Fruit fly (Drosophila melanogaster) whole organism, embryonic: ENCODE measurements around the gene Srp9.
A peak's percentile ranks its signal among the peaks of the same experiment; 100 is the strongest.

Source experiments
- Adf1 ChIP-seq: fragments of 200-800 bp; sonication (Bioruptor generic); IDR thresholded peaks from 2 replicates; pipeline ENCODE4 v1.3.6; 2022; ENCODE audit warnings: missing biosample characterization, missing genetic modification characterization
- Asciz ChIP-seq: fragments of 200-800 bp; sonication (Bioruptor generic); optimal IDR thresholded peaks from 2 replicates; lab custom pipeline; 2017; ENCODE audit warnings: missing biosample characterization, mild to moderate bottlenecking, missing genetic modification characterization, missing genetic modification reagents
- CG10321 ChIP-seq: fragments of 200-800 bp; sonication (Bioruptor generic); IDR thresholded peaks from 2 replicates; pipeline ENCODE4 v1.3.6; 2022; ENCODE audit warnings: missing biosample characterization, missing genetic modification characterization
- CG10543 ChIP-seq: fragments of 200-800 bp; sonication (Bioruptor generic); optimal IDR thresholded peaks from 3 replicates; lab custom pipeline; 2017; ENCODE audit warnings: missing biosample characterization, mild to moderate bottlenecking, missing genetic modification characterization, moderate library complexity
- CG10959 ChIP-seq: fragments of 200-800 bp; sonication (Bioruptor generic); IDR thresholded peaks from 2 replicates; pipeline ENCODE4 v1.3.6; 2022; ENCODE audit warnings: missing biosample characterization, missing genetic modification characterization
- CG11398 ChIP-seq: fragments of 200-800 bp; sonication (Bioruptor generic); optimal IDR thresholded peaks from 2 replicates; lab custom pipeline; 2016; ENCODE audit warnings: missing biosample characterization, missing genetic modification characterization
- CG11723 ChIP-seq: fragments of 200-800 bp; sonication (Bioruptor generic); optimal IDR thresholded peaks from 2 replicates; lab custom pipeline; 2017; ENCODE audit warnings: missing biosample characterization, mild to moderate bottlenecking, missing genetic modification characterization
- CG12071 ChIP-seq: fragments of 200-800 bp; sonication (Bioruptor generic); optimal IDR thresholded peaks from 3 replicates; lab custom pipeline; 2018; ENCODE audit warnings: missing biosample characterization, mild to moderate bottlenecking, missing genetic modification characterization
- CG14050 ChIP-seq: fragments of 200-800 bp; sonication (Bioruptor generic); IDR thresholded peaks from 3 replicates; pipeline ENCODE4 v1.3.6; 2022; ENCODE audit warnings: missing biosample characterization, missing genetic modification characterization
- CG34224 ChIP-seq: fragments of 200-800 bp; sonication (Bioruptor generic); IDR thresholded peaks from 3 replicates; pipeline ENCODE4 v1.3.6; 2022; ENCODE audit warnings: missing biosample characterization, missing genetic modification characterization; ENCODE audit not compliant: partially characterized antibody
- CG34376 ChIP-seq: fragments of 200-800 bp; sonication (Bioruptor generic); optimal IDR thresholded peaks from 2 replicates; lab custom pipeline; 2018; ENCODE audit warnings: missing biosample characterization, mild to moderate bottlenecking, missing genetic modification characterization
- CG34422 ChIP-seq: fragments of 200-800 bp; sonication (Bioruptor generic); IDR thresholded peaks from 3 replicates; pipeline ENCODE4 v1.3.6; 2022; ENCODE audit warnings: missing biosample characterization, missing genetic modification characterization
- CG42726 ChIP-seq: fragments of 200-800 bp; sonication (Bioruptor generic); IDR thresholded peaks from 2 replicates; pipeline ENCODE4 v1.3.6; 2022; ENCODE audit warnings: missing biosample characterization, missing genetic modification characterization; ENCODE audit not compliant: partially characterized antibody
- CG6791 ChIP-seq: fragments of 200-800 bp; sonication (Bioruptor generic); IDR thresholded peaks from 3 replicates; pipeline ENCODE4 v1.3.6; 2022; ENCODE audit warnings: missing biosample characterization, missing genetic modification characterization; ENCODE audit not compliant: partially characterized antibody
- CG8388 ChIP-seq: fragments of 200-800 bp; sonication (Bioruptor generic); optimal IDR thresholded peaks from 2 replicates; lab custom pipeline; 2019; ENCODE audit warnings: missing biosample characterization, mild to moderate bottlenecking, missing genetic modification characterization, moderate library complexity
- GATAe ChIP-seq: fragments of 200-800 bp; sonication (Bioruptor generic); conservative IDR thresholded peaks from 2 replicates; pipeline ENCODE4 v1.3.6; 2022; ENCODE audit warnings: missing biosample characterization, missing genetic modification characterization
- Hey ChIP-seq: fragments of 200-800 bp; sonication (Bioruptor generic); optimal IDR thresholded peaks from 3 replicates; lab custom pipeline; 2018; ENCODE audit warnings: missing biosample characterization, mild to moderate bottlenecking, missing genetic modification characterization
- Jarid2 ChIP-seq: fragments of 200-800 bp; sonication (Bioruptor generic); optimal IDR thresholded peaks from 3 replicates; lab custom pipeline; 2017; ENCODE audit warnings: mild to moderate bottlenecking, missing biosample characterization, missing genetic modification reagents, missing genetic modification characterization
- Nf-YC ChIP-seq: fragments of 200-800 bp; optimal IDR thresholded peaks from 3 replicates; lab custom pipeline; 2019; ENCODE audit warnings: missing biosample characterization, mild to moderate bottlenecking, missing genetic modification characterization, moderate library complexity
- Opbp ChIP-seq: fragments of 200-800 bp; sonication (Bioruptor generic); IDR thresholded peaks from 3 replicates; pipeline ENCODE4 v1.3.6; 2022; ENCODE audit warnings: missing biosample characterization, missing genetic modification characterization; ENCODE audit not compliant: partially characterized antibody
- Optix ChIP-seq: fragments of 200-800 bp; sonication (Bioruptor generic); IDR thresholded peaks from 3 replicates; pipeline ENCODE4 v1.3.6; 2022; ENCODE audit warnings: missing biosample characterization, missing genetic modification characterization
- Pdp1 ChIP-seq, 2 experiments: fragments of 200-800 bp; sonication (Bioruptor generic); optimal IDR thresholded peaks; 3 replicates each; lab custom pipeline; 2016; ENCODE audit warnings: missing biosample characterization in 2 of 2, missing genetic modification characterization in 2 of 2, mild to moderate bottlenecking in 1 of 2, moderate library complexity in 1 of 2
- Six4 ChIP-seq: fragments of 200-800 bp; sonication (Bioruptor generic); optimal IDR thresholded peaks from 2 replicates; lab custom pipeline; 2016; ENCODE audit warnings: missing biosample characterization, missing genetic modification characterization
- Trl ChIP-seq, 3 experiments: fragments of >200 bp in 2 of 3; fragments of 200-800 bp in 1 of 3; sonication (Bioruptor generic) in 1 of 3; optimal IDR thresholded peaks; 2 replicates in 1 of 3; 3 replicates in 2 of 3; lab custom pipeline; 2016 to 2017; ENCODE audit warnings: missing biosample characterization in 1 of 3, missing genetic modification characterization in 1 of 3
- abd-A ChIP-seq: fragments of 200-800 bp; sonication (Bioruptor generic); optimal IDR thresholded peaks from 3 replicates; lab custom pipeline; 2019; ENCODE audit warnings: missing biosample characterization, mild to moderate bottlenecking, missing genetic modification characterization, moderate library complexity
- ara ChIP-seq: fragments of 200-800 bp; sonication (Bioruptor generic); IDR thresholded peaks from 2 replicates; pipeline ENCODE4 v1.3.6; 2022; ENCODE audit warnings: missing biosample characterization, missing genetic modification characterization
- ash1 ChIP-seq: fragments of 200-800 bp; sonication (Bioruptor generic); optimal IDR thresholded peaks from 2 replicates; lab custom pipeline; 2018; ENCODE audit warnings: missing biosample characterization, mild to moderate bottlenecking, missing genetic modification characterization
- croc ChIP-seq: fragments of 200-800 bp; sonication (Bioruptor generic); conservative IDR thresholded peaks from 3 replicates; pipeline ENCODE4 v1.3.6; 2022; ENCODE audit warnings: missing biosample characterization, missing genetic modification characterization
- disco-r ChIP-seq: fragments of 200-800 bp; sonication (Bioruptor generic); optimal IDR thresholded peaks from 2 replicates; lab custom pipeline; 2016; ENCODE audit warnings: missing biosample characterization, missing genetic modification characterization
- ewg ChIP-seq: fragments of 200-800 bp; sonication (Bioruptor generic); optimal IDR thresholded peaks from 3 replicates; lab custom pipeline; 2017; ENCODE audit warnings: mild to moderate bottlenecking, missing biosample characterization, missing genetic modification reagents, missing genetic modification characterization
- exex ChIP-seq: fragments of 200-800 bp; sonication (Bioruptor generic); optimal IDR thresholded peaks from 4 replicates; lab custom pipeline; 2018; ENCODE audit warnings: missing biosample characterization, mild to moderate bottlenecking, missing genetic modification characterization, moderate library complexity
- grn ChIP-seq: fragments of 200-800 bp; sonication (Bioruptor generic); optimal IDR thresholded peaks from 3 replicates; lab custom pipeline; 2017; ENCODE audit warnings: missing biosample characterization, missing genetic modification characterization
- gsb ChIP-seq: fragments of 200-800 bp; sonication (Bioruptor generic); IDR thresholded peaks from 2 replicates; pipeline ENCODE4 v1.3.6; 2022; ENCODE audit warnings: missing biosample characterization, missing genetic modification characterization
- lbe ChIP-seq: fragments of 200-800 bp; sonication (Bioruptor generic); optimal IDR thresholded peaks from 2 replicates; lab custom pipeline; 2016; ENCODE audit warnings: missing biosample characterization, mild to moderate bottlenecking, missing genetic modification characterization
- lov ChIP-seq, 2 experiments: fragments of 200-800 bp in 1 of 2; fragments of >200 bp in 1 of 2; sonication (Bioruptor generic) in 1 of 2; IDR thresholded peaks in 1 of 2; optimal IDR thresholded peaks in 1 of 2; 2 replicates in 1 of 2; 3 replicates in 1 of 2; pipeline versions ENCODE4 v1.3.6 to Lab custom; 2017 to 2022; ENCODE audit warnings: missing biosample characterization in 1 of 2, missing genetic modification characterization in 1 of 2
- mirr ChIP-seq: fragments of 200-800 bp; sonication (Bioruptor generic); optimal IDR thresholded peaks from 3 replicates; lab custom pipeline; 2018; ENCODE audit warnings: missing biosample characterization, mild to moderate bottlenecking, missing genetic modification characterization
- nmo ChIP-seq: fragments of 200-800 bp; sonication (Bioruptor generic); optimal IDR thresholded peaks from 2 replicates; lab custom pipeline; 2018; ENCODE audit warnings: missing biosample characterization, mild to moderate bottlenecking, missing genetic modification characterization, moderate library complexity
- phol ChIP-seq: fragments of 200-800 bp; sonication (Bioruptor generic); optimal IDR thresholded peaks from 3 replicates; lab custom pipeline; 2018; ENCODE audit warnings: missing biosample characterization, mild to moderate bottlenecking, missing genetic modification characterization, moderate library complexity
- pros ChIP-seq: fragments of 200-800 bp; sonication (Bioruptor generic); optimal IDR thresholded peaks from 3 replicates; lab custom pipeline; 2019; ENCODE audit warnings: missing biosample characterization, mild to moderate bottlenecking, missing genetic modification characterization, moderate library complexity
- sna ChIP-seq: fragments of 200-800 bp; sonication (Bioruptor generic); IDR thresholded peaks from 2 replicates; pipeline ENCODE4 v1.3.6; 2022; ENCODE audit warnings: missing biosample characterization, missing genetic modification characterization; ENCODE audit not compliant: partially characterized antibody
- sug ChIP-seq: fragments of 200-800 bp; optimal IDR thresholded peaks from 2 replicates; lab custom pipeline; 2019; ENCODE audit warnings: missing biosample characterization, mild to moderate bottlenecking, missing genetic modification characterization, moderate library complexity
- tap ChIP-seq: fragments of 200-800 bp; optimal IDR thresholded peaks from 3 replicates; lab custom pipeline; 2019; ENCODE audit warnings: missing biosample characterization, mild to moderate bottlenecking, missing genetic modification characterization, moderate library complexity
- vvl ChIP-seq: fragments of 200-800 bp; sonication (Bioruptor generic); IDR thresholded peaks from 2 replicates; pipeline ENCODE4 v1.3.6; 2022; ENCODE audit warnings: missing biosample characterization, missing genetic modification characterization
- yki ChIP-seq: fragments of >200 bp; optimal IDR thresholded peaks from 3 replicates; lab custom pipeline; 2018
- zen2 ChIP-seq: fragments of 200-800 bp; sonication (Bioruptor generic); IDR thresholded peaks from 3 replicates; pipeline ENCODE4 v1.3.6; 2022; ENCODE audit warnings: missing biosample characterization, missing genetic modification characterization; ENCODE audit not compliant: partially characterized antibody
- zf30C ChIP-seq: fragments of 200-800 bp; sonication (Bioruptor generic); optimal IDR thresholded peaks from 3 replicates; lab custom pipeline; 2018; ENCODE audit warnings: missing biosample characterization, mild to moderate bottlenecking, missing genetic modification characterization

Gene Srp9

dm6 chr3L:7943950-7944349, 7.8 kb downstream of the Srp9 start:
- TF ChIP-seq zf30C (GFP tag; lab: Kevin White, UChicago) = no peak
- peak; percentile 77 for TF ChIP-seq mirr (GFP tag; lab: Kevin White, UChicago)
- TF ChIP-seq GATAe (GFP tag; lab: Robert Waterston, UW) = no peak
- TF ChIP-seq sug (tag; lab: Kevin White, UChicago) = peak; percentile 44
- peak; percentile 2 for TF ChIP-seq CG34376 (GFP tag; lab: Kevin White, UChicago)
- TF ChIP-seq CG10321 (GFP tag; lab: Robert Waterston, UW) = no peak
- peak; percentile 8 for TF ChIP-seq grn (GFP tag; lab: Kevin White, UChicago)
- TF ChIP-seq exex (tag; lab: Kevin White, UChicago) = peak; percentile 100

- TF ChIP-seq gsb = no peak
- no peak for TF ChIP-seq Asciz
- TF ChIP-seq lov (optimal IDR thresholded peaks at IDR 0.05; lab: Kevin White, UChicago) = no peak
- TF ChIP-seq lov (GFP tag; IDR thresholded peaks at IDR 0.05; lab: Robert Waterston, UW) = no peak
- TF ChIP-seq tap (tag; lab: Kevin White, UChicago) = no peak
- no peak for TF ChIP-seq croc (GFP tag; lab: Robert Waterston, UW)
- no peak for TF ChIP-seq lbe (GFP tag; lab: Kevin White, UChicago)
- no peak for TF ChIP-seq CG10959 (GFP tag; lab: Robert Waterston, UW)
- no peak for TF ChIP-seq disco-r (GFP tag; lab: Kevin White, UChicago)
- no peak for TF ChIP-seq CG11723 (GFP tag; lab: Kevin White, UChicago)
- no peak for TF ChIP-seq CG11398
- TF ChIP-seq Optix (GFP tag; lab: Robert Waterston, UW) = no peak
- no peak for TF ChIP-seq zen2 (GFP tag; lab: Robert Waterston, UW)
Measured at dm6 chr3L:7946222-7946621, 10.0 kb downstream of the Srp9 start, which contains the start of gene CG43880. CG43880 (minus strand) TSS chr3L:7946322.

dm6 chr3L:7947880-7948286, 11.7 kb downstream of the Srp9 start, which contains the start of gene exex:
exex (plus strand) TSS chr3L:7948186.
- TF ChIP-seq ash1 (GFP tag; lab: Kevin White, UChicago) (peak; percentile 83), CG6791 (GFP tag; lab: Robert Waterston, UW) (0 out of 3 replicates have a peak, but pooled peaks have one; percentile 17), ara (no peak), Nf-YC (tag; lab: Kevin White, UChicago) (peak; percentile 97), sna (GFP tag; lab: Robert Waterston, UW) (peak; percentile 44; the same call in 1 of the 2 replicates), CG34422 (GFP tag; lab: Robert Waterston, UW) (no peak), CG10543 (GFP tag; lab: Kevin White, UChicago) (peak; percentile 33), Adf1 (GFP tag; lab: Robert Waterston, UW) (peak; percentile 67), CG8388 (GFP tag; lab: Kevin White, UChicago) (no peak), CG34224 (GFP tag; lab: Robert Waterston, UW) (peak; percentile 20; the same call in 1 of the 3 replicates), abd-A (tag; lab: Kevin White, UChicago) (peak; percentile 60), ewg (peak; percentile 5), CG14050 (GFP tag; lab: Robert Waterston, UW) (no peak), Six4 (GFP tag; lab: Kevin White, UChicago) (no peak), vvl (GFP tag; lab: Robert Waterston, UW) (peak; percentile 59; the same call in 1 of the 2 replicates), Hey (peak; percentile 4), pros (GFP tag; lab: Kevin White, UChicago) (peak; percentile 47), Pdp1 (GFP tag; optimal IDR thresholded peaks at IDR 0.05; lab: Kevin White, UChicago) (peak in 1 of 2 experiments; percentile 68), Asciz (no peak), Trl (optimal IDR thresholded peaks at IDR 0.05; lab: Kevin White, UChicago) (peak; percentile 61 to 80), Trl (GFP tag; optimal IDR thresholded peaks at IDR 0.05; lab: Kevin White, UChicago) (peak; percentile 23), CG42726 (GFP tag; lab: Robert Waterston, UW) (peak; percentile 21; the same call in 1 of the 2 replicates), CG12071 (GFP tag; lab: Kevin White, UChicago) (peak; percentile 10), Opbp (GFP tag; lab: Robert Waterston, UW) (0 out of 3 replicates have a peak, but pooled peaks have one; percentile 13), yki (peak; percentile 48), nmo (no peak), phol (tag; lab: Kevin White, UChicago) (peak; percentile 83), Jarid2 (GFP tag; lab: Kevin White, UChicago) (peak; percentile 84)
